Fruit fly (Drosophila melanogaster) S2 (cell line): ENCODE results near the gene Pex7.

Experiments used
- CG8478 ChIP-seq: fragments of >200 bp; optimal IDR thresholded peaks from 2 replicates; lab custom pipeline; 2018
- CTCF ChIP-seq, 2 experiments: fragments of >200 bp; optimal IDR thresholded peaks; 2 replicates each; lab custom pipeline; 2018

The Pex7 gene

dm6 chr3L:8698493-8699166 lies 51.7 kb downstream of the Pex7 start:
- TF ChIP-seq CG8478 (lab: Kevin White, UChicago) (no peak), CTCF (optimal IDR thresholded peaks at IDR 0.05; lab: Kevin White, UChicago) (no peak)

dm6 chr3L:8699612-8700011 lies 52.7 kb downstream of the Pex7 start:
- TF ChIP-seq CTCF (optimal IDR thresholded peaks at IDR 0.05; lab: Kevin White, UChicago): no peak
- TF ChIP-seq CG8478 (lab: Kevin White, UChicago): no peak

- TF ChIP-seq CG8478 (lab: Kevin White, UChicago) (no peak), CTCF (optimal IDR thresholded peaks at IDR 0.05; lab: Kevin White, UChicago) (no peak)
Observed at dm6 chr3L:8700054-8700642, 53.2 kb downstream of the Pex7 start.
